Worm (Caenorhabditis elegans): Measurements from ENCODE around the gene F56C3.1.
"Not testable (repeated sequence)": the region's sequence is repeated elsewhere in the genome, so short reads cannot be mapped to it uniquely, and the experiment has no call there.

F56C3.1 gene

ce11 chrX:1401259-1401658 lies 14.1 kb downstream of the F56C3.1 start, which contains the start of gene ZK402.5:
TSS of gene ZK402.5 (minus strand) at chrX:1401359.
- TF ChIP-seq ztf-4 (tag; optimal IDR thresholded peaks at IDR 0.05) = no peak
- no peak for TF ChIP-seq aly-2 (tag; optimal IDR thresholded peaks at IDR 0.05)
- no peak for TF ChIP-seq fos-1 (tag; optimal IDR thresholded peaks at IDR 0.05)
- TF ChIP-seq elt-3 (tag; optimal IDR thresholded peaks at IDR 0.05) = no peak
- no peak for TF ChIP-seq unc-39 (tag; optimal IDR thresholded peaks at IDR 0.05)
- no peak for TF ChIP-seq ZK546.5 (tag; optimal IDR thresholded peaks at IDR 0.05)
- TF ChIP-seq alr-1 (tag; optimal IDR thresholded peaks at IDR 0.05) = no peak
- TF ChIP-seq nhr-10 (tag; optimal IDR thresholded peaks at IDR 0.05) = no peak
- no peak for TF ChIP-seq Y55F3AM.14 (GFP tag; optimal IDR thresholded peaks at IDR 0.05)
- TF ChIP-seq sem-4 (tag; optimal IDR thresholded peaks at IDR 0.05) = no peak
- no peak for TF ChIP-seq egl-27 (tag; optimal IDR thresholded peaks at IDR 0.05)
- TF ChIP-seq R02D3.7 (tag; optimal IDR thresholded peaks at IDR 0.05) = no peak
- no peak for TF ChIP-seq nhr-25 (tag; optimal IDR thresholded peaks at IDR 0.05)
- no peak for TF ChIP-seq ztf-1 (GFP tag; conservative IDR thresholded peaks at IDR 0.05)
- TF ChIP-seq sma-3 (GFP tag; optimal IDR thresholded peaks at IDR 0.05) = no peak
- TF ChIP-seq snpc-4 (tag; optimal IDR thresholded peaks at IDR 0.05) = no peak
- TF ChIP-seq dmd-4 (tag; optimal IDR thresholded peaks at IDR 0.05) = no peak
- TF ChIP-seq ceh-82 (tag; optimal IDR thresholded peaks at IDR 0.05) = no peak
- TF ChIP-seq lin-11 (tag; optimal IDR thresholded peaks at IDR 0.05) = no peak

DNA sequence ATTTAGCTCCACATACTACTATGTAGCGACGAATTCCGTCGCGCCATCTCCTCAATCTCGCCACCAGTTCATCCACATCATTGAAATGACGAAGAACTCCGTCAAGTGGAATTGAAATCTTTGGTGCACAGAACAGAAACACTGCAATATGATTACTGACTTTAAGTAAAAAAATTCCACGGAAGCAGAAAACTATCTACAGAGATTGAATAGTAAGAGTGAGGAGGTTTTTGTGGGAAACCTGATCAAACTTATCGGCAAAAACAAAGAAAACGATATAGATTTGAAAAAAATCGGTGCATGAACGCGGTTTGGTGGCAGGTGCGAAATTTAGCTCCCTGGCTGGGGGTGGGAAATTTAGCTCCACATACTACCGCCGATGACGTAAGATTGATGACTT lies 16.3 kb downstream of the F56C3.1 start, which contains the start of gene ZK402.2:
TSS of gene ZK402.2 (plus strand) at position 301 of the 400 bp plus-strand sequence.
- TF ChIP-seq R02D3.7 (tag; optimal IDR thresholded peaks at IDR 0.05); unc-62 (GFP tag; optimal IDR thresholded peaks at IDR 0.05); nhr-21 (tag; optimal IDR thresholded peaks at IDR 0.05): not testable (repeated sequence)

- not testable (repeated sequence) for TF ChIP-seq egl-27, nhr-77, lin-11 (tag; optimal IDR thresholded peaks at IDR 0.05)
Measured at ce11 chrX:1403971-1404370, 16.9 kb downstream of the F56C3.1 start, which contains the start of gene ZK402.1. TSS of gene ZK402.1 (plus strand) at chrX:1404271.

DNA sequence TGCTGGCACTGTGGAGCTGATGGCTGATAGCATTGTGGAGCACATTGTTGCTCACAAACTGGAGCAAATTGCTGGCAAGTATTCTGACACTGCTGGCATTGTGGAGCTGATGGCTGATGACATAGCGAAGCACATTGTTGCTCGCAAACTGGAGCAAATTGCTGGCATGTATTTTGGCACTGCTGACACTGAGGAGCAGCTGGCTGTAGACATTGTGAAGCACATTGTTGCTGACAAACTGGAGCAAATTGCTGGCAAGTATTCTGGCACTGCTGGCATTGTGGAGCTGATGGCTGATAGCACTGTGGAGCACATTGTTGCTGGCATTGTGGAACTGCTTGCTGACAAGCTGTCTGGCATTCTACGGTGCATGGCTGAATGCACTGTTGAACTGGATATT lies 22.1 kb downstream of the F56C3.1 start:
- TF ChIP-seq lin-11 (tag; optimal IDR thresholded peaks at IDR 0.05) (no peak), ztf-4 (tag; optimal IDR thresholded peaks at IDR 0.05) (no peak), nhr-77 (tag; optimal IDR thresholded peaks at IDR 0.05) (no peak), R02D3.7 (tag; optimal IDR thresholded peaks at IDR 0.05) (no peak), ceh-82 (tag; optimal IDR thresholded peaks at IDR 0.05) (no peak), nhr-21 (tag; optimal IDR thresholded peaks at IDR 0.05) (no peak), dmd-4 (tag; optimal IDR thresholded peaks at IDR 0.05) (no peak), elt-1 (tag; optimal IDR thresholded peaks at IDR 0.05) (no peak), ZK546.5 (tag; optimal IDR thresholded peaks at IDR 0.05) (no peak), sem-4 (tag; optimal IDR thresholded peaks at IDR 0.05) (no peak), ama-1 (optimal IDR thresholded peaks at IDR 0.05) (no peak), peb-1 (tag; optimal IDR thresholded peaks at IDR 0.05) (no peak), gmeb-1 (tag; optimal IDR thresholded peaks at IDR 0.05) (no peak), sma-3 (GFP tag; optimal IDR thresholded peaks at IDR 0.05) (no peak), nhr-237 (tag; optimal IDR thresholded peaks at IDR 0.05) (no peak), mbf-1 (tag; optimal IDR thresholded peaks at IDR 0.05) (no peak), lsy-2 (tag; optimal IDR thresholded peaks at IDR 0.05) (no peak), egl-27 (tag; optimal IDR thresholded peaks at IDR 0.05) (no peak)

DNA sequence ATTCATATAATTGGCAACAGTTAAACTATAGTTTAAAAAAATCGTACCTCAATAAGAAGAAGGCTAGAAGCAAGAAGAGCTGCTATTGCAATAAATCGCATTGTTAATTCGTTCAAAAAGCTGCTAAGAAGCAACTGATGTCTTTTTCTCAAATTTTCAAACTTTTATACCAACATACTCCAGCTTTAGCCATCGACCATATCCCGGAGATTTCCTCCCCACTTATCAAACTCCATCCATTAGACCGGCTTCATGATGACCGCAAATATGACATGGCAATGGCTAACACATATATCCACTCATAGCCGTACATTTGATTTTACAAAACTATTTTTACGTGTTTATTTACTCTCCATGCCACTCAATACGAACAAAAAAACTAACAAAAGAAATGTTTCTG lies 23.4 kb downstream of the F56C3.1 start, which contains the start of gene abu-2:
TSS of gene abu-2 (minus strand) at position 101 of the 400 bp plus-strand sequence.
- TF ChIP-seq ztf-1 (GFP tag; conservative IDR thresholded peaks at IDR 0.05) = no peak
- TF ChIP-seq peb-1 (tag; optimal IDR thresholded peaks at IDR 0.05) = no peak
- no peak for TF ChIP-seq sma-3 (GFP tag; optimal IDR thresholded peaks at IDR 0.05)
- no peak for TF ChIP-seq egl-27 (tag; optimal IDR thresholded peaks at IDR 0.05)
- TF ChIP-seq nhr-6 (tag; optimal IDR thresholded peaks at IDR 0.05) = no peak
- no peak for TF ChIP-seq alr-1 (tag; optimal IDR thresholded peaks at IDR 0.05)
- TF ChIP-seq nhr-11 (tag; optimal IDR thresholded peaks at IDR 0.05) = no peak
- no peak for TF ChIP-seq nhr-237 (tag; optimal IDR thresholded peaks at IDR 0.05)
- no peak for TF ChIP-seq F13H6.1 (tag; optimal IDR thresholded peaks at IDR 0.05)
- TF ChIP-seq sma-9 (GFP tag; optimal IDR thresholded peaks at IDR 0.05) = no peak
- no peak for TF ChIP-seq sma-9 (tag; optimal IDR thresholded peaks at IDR 0.05)
- TF ChIP-seq sem-4 (tag; optimal IDR thresholded peaks at IDR 0.05) = no peak
